Worm (Caenorhabditis elegans) whole organism, L3 larva: ENCODE measurements around the gene asp-15.

Source experiments
- R02D3.7 ChIP-seq: fragments of 150-350 bp; optimal IDR thresholded peaks from 2 replicates; lab custom pipeline; 2014; ENCODE audit warnings: missing biosample characterization, missing genetic modification characterization
- ZK546.5 ChIP-seq: sonication (generic microtip); optimal IDR thresholded peaks from 2 replicates; lab custom pipeline; 2017; ENCODE audit warnings: missing biosample characterization, missing genetic modification characterization
- aly-2 ChIP-seq: fragments of 150-350 bp; optimal IDR thresholded peaks from 2 replicates; lab custom pipeline; 2014; ENCODE audit warnings: missing biosample characterization, missing genetic modification characterization
- ama-1 ChIP-seq: fragments of 150-350 bp; optimal IDR thresholded peaks from 2 replicates; lab custom pipeline; 2018
- ceh-16 ChIP-seq: sonication (generic microtip); optimal IDR thresholded peaks from 2 replicates; lab custom pipeline; 2017; ENCODE audit warnings: missing biosample characterization, missing genetic modification characterization
- ceh-28 ChIP-seq: fragments of 150-350 bp; optimal IDR thresholded peaks from 2 replicates; lab custom pipeline; 2014; ENCODE audit warnings: missing biosample characterization, missing genetic modification reagents, missing genetic modification characterization
- ceh-82 ChIP-seq: fragments of 150-350 bp; optimal IDR thresholded peaks from 2 replicates; lab custom pipeline; 2014; ENCODE audit warnings: missing biosample characterization, missing genetic modification characterization
- ceh-9 ChIP-seq: sonication (generic microtip); optimal IDR thresholded peaks from 2 replicates; lab custom pipeline; 2018; ENCODE audit warnings: missing biosample characterization, missing genetic modification characterization
- egl-27 ChIP-seq: sonication (generic microtip); optimal IDR thresholded peaks from 4 replicates; lab custom pipeline; 2017; ENCODE audit warnings: missing biosample characterization, missing genetic modification reagents, missing genetic modification characterization
- egl-5 ChIP-seq: fragments of 150-350 bp; optimal IDR thresholded peaks from 2 replicates; lab custom pipeline; 2017; ENCODE audit warnings: missing biosample characterization, missing genetic modification reagents, missing genetic modification characterization, inconsistent platforms
- elt-2 ChIP-seq: sonication (generic microtip); optimal IDR thresholded peaks from 2 replicates; lab custom pipeline; 2016; ENCODE audit warnings: missing genetic modification reagents, mild to moderate bottlenecking, missing genetic modification characterization, missing compliant biosample characterization
- eor-1 ChIP-seq, 2 experiments: fragments of 150-350 bp; optimal IDR thresholded peaks; 2 replicates each; lab custom pipeline; 2014 to 2018; ENCODE audit warnings: missing biosample characterization in 2 of 2, missing genetic modification characterization in 2 of 2
- fos-1 ChIP-seq: fragments of 150-350 bp; optimal IDR thresholded peaks from 2 replicates; lab custom pipeline; 2014; ENCODE audit warnings: missing biosample characterization, missing genetic modification characterization
- hmg-11 ChIP-seq: sonication (generic microtip); optimal IDR thresholded peaks from 2 replicates; lab custom pipeline; 2016; ENCODE audit warnings: missing genetic modification characterization, missing compliant biosample characterization
- jun-1 ChIP-seq: fragments of 150-350 bp; optimal IDR thresholded peaks from 2 replicates; lab custom pipeline; 2014; ENCODE audit warnings: missing biosample characterization, missing genetic modification reagents, missing genetic modification characterization
- lsy-12 ChIP-seq: sonication (generic microtip); optimal IDR thresholded peaks from 2 replicates; lab custom pipeline; 2016; ENCODE audit warnings: mild to moderate bottlenecking, missing genetic modification characterization, missing compliant biosample characterization
- mdl-1 ChIP-seq: fragments of 150-350 bp; optimal IDR thresholded peaks from 2 replicates; lab custom pipeline; 2014; ENCODE audit warnings: missing biosample characterization, missing genetic modification characterization
- mml-1 ChIP-seq: fragments of 150-350 bp; sonication (generic microtip); optimal IDR thresholded peaks from 3 replicates; lab custom pipeline; 2014; ENCODE audit warnings: missing biosample characterization, missing genetic modification characterization
- nfya-1 ChIP-seq: sonication (generic microtip); optimal IDR thresholded peaks from 2 replicates; lab custom pipeline; 2017; ENCODE audit warnings: missing genetic modification characterization, mild to moderate bottlenecking, missing compliant biosample characterization, antibody characterized with exemption, moderate library complexity; ENCODE audit not compliant: insufficient read depth
- nhr-11 ChIP-seq: fragments of 150-350 bp; optimal IDR thresholded peaks from 2 replicates; lab custom pipeline; 2014; ENCODE audit warnings: missing biosample characterization, missing genetic modification characterization
- nhr-12 ChIP-seq: fragments of 150-350 bp; optimal IDR thresholded peaks from 2 replicates; lab custom pipeline; 2014; ENCODE audit warnings: missing biosample characterization, missing genetic modification characterization
- nhr-23 ChIP-seq: fragments of 150-350 bp; optimal IDR thresholded peaks from 2 replicates; lab custom pipeline; 2014; ENCODE audit warnings: missing biosample characterization, missing genetic modification reagents, missing genetic modification characterization
- nhr-25 ChIP-seq: sonication (generic microtip); optimal IDR thresholded peaks from 2 replicates; lab custom pipeline; 2017; ENCODE audit warnings: missing biosample characterization, missing genetic modification characterization
- nhr-76 ChIP-seq: fragments of 150-350 bp; sonication (generic microtip); optimal IDR thresholded peaks from 5 replicates; lab custom pipeline; 2014; ENCODE audit warnings: missing biosample characterization, missing genetic modification characterization
- nhr-77 ChIP-seq: fragments of 150-350 bp; optimal IDR thresholded peaks from 2 replicates; lab custom pipeline; 2014; ENCODE audit warnings: missing biosample characterization, missing genetic modification characterization
- pha-4 ChIP-seq: fragments of 150-350 bp; optimal IDR thresholded peaks from 2 replicates; lab custom pipeline; 2014; ENCODE audit warnings: missing biosample characterization, missing genetic modification reagents, missing genetic modification characterization
- pqm-1 ChIP-seq: fragments of 150-350 bp; optimal IDR thresholded peaks from 2 replicates; lab custom pipeline; 2017; ENCODE audit warnings: missing biosample characterization, missing genetic modification characterization, inconsistent platforms
- sea-2 ChIP-seq: fragments of 150-350 bp; sonication (generic microtip); optimal IDR thresholded peaks from 4 replicates; lab custom pipeline; 2014; ENCODE audit warnings: missing biosample characterization, missing genetic modification reagents, missing genetic modification characterization
- skn-1 ChIP-seq: fragments of 150-350 bp; optimal IDR thresholded peaks from 2 replicates; lab custom pipeline; 2014; ENCODE audit warnings: missing biosample characterization, missing genetic modification characterization
- snpc-4 ChIP-seq: fragments of 150-350 bp; optimal IDR thresholded peaks from 2 replicates; lab custom pipeline; 2014; ENCODE audit warnings: missing biosample characterization, missing genetic modification characterization
- tbx-2 ChIP-seq: sonication (generic microtip); optimal IDR thresholded peaks from 2 replicates; lab custom pipeline; 2016; ENCODE audit warnings: mild to moderate bottlenecking, missing genetic modification characterization, missing compliant biosample characterization
- unc-39 ChIP-seq: sonication (generic microtip); optimal IDR thresholded peaks from 4 replicates; lab custom pipeline; 2017; ENCODE audit warnings: missing biosample characterization, missing genetic modification characterization
- unc-62 ChIP-seq: fragments of 150-350 bp; sonication (generic microtip); optimal IDR thresholded peaks from 4 replicates; lab custom pipeline; 2014; ENCODE audit warnings: missing biosample characterization, missing genetic modification reagents, missing genetic modification characterization
- zag-1 ChIP-seq: fragments of 150-350 bp; optimal IDR thresholded peaks from 2 replicates; lab custom pipeline; 2014; ENCODE audit warnings: missing biosample characterization, missing genetic modification characterization
- ztf-11 ChIP-seq: fragments of 150-350 bp; optimal IDR thresholded peaks from 2 replicates; lab custom pipeline; 2014; ENCODE audit warnings: missing biosample characterization, missing genetic modification characterization

Gene asp-15

DNA sequence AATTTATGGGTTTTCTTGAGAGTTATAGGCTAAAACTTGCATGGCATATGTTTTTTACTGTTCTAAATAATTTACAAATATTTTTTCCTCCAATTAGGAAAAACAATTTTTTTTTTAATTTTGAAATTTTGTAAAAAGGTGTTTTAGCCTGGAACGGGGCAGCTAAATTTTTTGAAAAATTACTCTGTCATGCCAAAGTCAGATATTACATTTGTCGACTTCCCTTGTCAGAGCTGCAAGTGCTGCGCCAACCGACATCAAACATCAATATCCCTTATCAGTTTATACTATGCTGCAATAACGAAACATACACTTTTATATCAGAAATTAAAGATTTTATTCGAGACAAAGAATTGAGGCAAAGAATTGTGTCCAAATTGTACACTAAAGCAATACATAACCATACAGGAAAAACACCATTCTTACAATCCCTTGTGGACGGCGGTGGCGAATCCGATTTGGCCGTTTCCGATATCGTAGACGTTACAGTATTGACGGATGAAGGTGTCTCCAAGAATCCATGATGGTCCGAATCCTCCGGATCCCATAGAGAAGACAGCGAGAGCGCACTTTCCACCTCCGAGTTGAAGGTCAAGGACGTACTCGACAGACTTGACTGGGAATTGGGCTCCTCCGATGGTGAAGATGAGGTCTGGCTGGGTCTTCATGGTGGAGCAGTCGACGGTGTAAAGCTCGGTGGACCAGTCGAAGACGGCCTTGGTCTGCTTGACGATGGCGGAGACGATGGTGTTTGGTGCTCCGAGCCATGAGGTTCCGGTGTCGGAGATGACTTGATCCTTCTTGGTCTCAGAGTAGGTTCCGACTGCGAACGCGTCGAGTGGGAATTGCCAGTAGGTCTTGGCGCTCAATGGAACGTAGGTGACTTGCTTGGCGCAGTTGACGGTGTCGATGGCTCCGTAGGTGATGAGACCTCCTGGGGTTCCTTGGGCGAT lies 4.8 kb upstream of the asp-15 start:
- TF ChIP-seq nhr-77 (tag; lab: Kevin White, UChicago), result peak; percentile 26
- TF ChIP-seq pha-4 (tag; lab: Kevin White, UChicago), result peak; percentile 29
- peak; percentile 78 for TF ChIP-seq elt-2
- TF ChIP-seq fos-1 (tag; lab: Kevin White, UChicago), result peak; percentile 21
- peak; percentile 40 for TF ChIP-seq pqm-1 (tag; lab: Kevin White, UChicago)
- TF ChIP-seq skn-1 (tag; lab: Kevin White, UChicago), result no peak
- TF ChIP-seq ama-1 (lab: Kevin White, UChicago), result peak; percentile 56
- TF ChIP-seq jun-1 (tag; lab: Kevin White, UChicago), result peak; percentile 52
- TF ChIP-seq nhr-11, result no peak

ce11 chrV:19047442-19047841 lies 2.8 kb upstream of the asp-15 start:
- TF ChIP-seq ceh-9 (tag; lab: Kevin White, UChicago) (no peak), sea-2 (GFP tag; lab: Kevin White, UChicago) (no peak), aly-2 (no peak), nhr-23 (tag; lab: Kevin White, UChicago) (no peak), hmg-11 (tag; lab: Kevin White, UChicago) (no peak), egl-27 (tag; lab: Kevin White, UChicago) (no peak), mml-1 (tag; lab: Kevin White, UChicago) (no peak), unc-62 (GFP tag; lab: Kevin White, UChicago) (no peak), nhr-77 (tag; lab: Kevin White, UChicago) (no peak), pqm-1 (tag; lab: Kevin White, UChicago) (no peak), ZK546.5 (tag; lab: Kevin White, UChicago) (no peak), nfya-1 (tag; lab: Kevin White, UChicago) (no peak), jun-1 (tag; lab: Kevin White, UChicago) (no peak), nhr-12 (tag; lab: Kevin White, UChicago) (no peak), unc-39 (tag; lab: Kevin White, UChicago) (no peak), egl-5 (no peak), eor-1 (tag; optimal IDR thresholded peaks at IDR 0.05; lab: Kevin White, UChicago) (no peak)

- no peak for TF ChIP-seq aly-2
These were observed 2.4 kb downstream of the asp-15 start, which contains the start of gene asp-16 for ce11 chrV:19042256-19042655. asp-16 (minus strand) TSS chrV:19042605.

DNA sequence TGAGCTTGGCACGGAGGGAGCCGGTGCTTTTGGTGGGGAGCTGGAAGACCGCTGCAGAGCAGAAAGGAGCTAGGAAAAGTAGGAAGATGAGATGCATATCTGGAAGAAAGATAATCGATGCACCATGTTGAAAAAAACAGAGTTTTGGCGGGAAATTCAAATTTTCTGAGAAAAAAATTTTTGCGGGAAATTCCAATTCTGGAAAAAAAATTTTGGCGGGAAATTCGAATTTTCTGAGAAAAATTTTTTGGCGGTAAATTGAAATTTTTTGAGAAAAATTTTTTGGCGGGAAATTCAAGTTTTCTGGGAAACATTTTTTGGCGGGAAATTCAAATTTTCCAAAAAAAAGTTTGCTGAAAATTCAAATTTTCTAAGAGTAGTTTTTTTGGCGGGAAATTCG lies 7.4 kb downstream of the asp-15 start, which contains the start of gene asp-17:
asp-17 (minus strand) TSS at position 101 of the 400 bp plus-strand sequence.
- TF ChIP-seq skn-1 (tag; lab: Kevin White, UChicago) (no peak), lsy-12 (tag; lab: Kevin White, UChicago) (no peak), fos-1 (tag; lab: Kevin White, UChicago) (no peak), tbx-2 (tag; lab: Kevin White, UChicago) (no peak), ama-1 (lab: Kevin White, UChicago) (no peak), mdl-1 (no peak), eor-1 (tag; optimal IDR thresholded peaks at IDR 0.05; lab: Kevin White, UChicago) (no peak), ceh-82 (tag; lab: Kevin White, UChicago) (no peak), egl-5 (no peak), R02D3.7 (tag; lab: Kevin White, UChicago) (no peak), nhr-25 (tag; lab: Kevin White, UChicago) (no peak), ceh-16 (tag; lab: Kevin White, UChicago) (no peak), hmg-11 (tag; lab: Kevin White, UChicago) (no peak), nhr-76 (tag; lab: Kevin White, UChicago) (no peak), ztf-11 (tag; lab: Kevin White, UChicago) (no peak), zag-1 (tag; lab: Kevin White, UChicago) (no peak)

- no peak for TF ChIP-seq snpc-4 (tag; lab: Kevin White, UChicago)
- peak; percentile 92 for TF ChIP-seq ceh-28
- TF ChIP-seq ceh-82 (tag; lab: Kevin White, UChicago), result no peak
These were observed 8.6 kb downstream of the asp-15 start for ce11 chrV:19036061-19036460.
